Worm (Caenorhabditis elegans) whole organism, early embryonic: ENCODE data around the gene T05A7.7.

ENCODE experiments used
- B0310.2 ChIP-seq: sonication (generic microtip); optimal IDR thresholded peaks from 2 replicates; lab custom pipeline; 2016; ENCODE audit warnings: mild to moderate bottlenecking, missing genetic modification characterization, missing compliant biosample characterization
- F13C5.2 ChIP-seq: sonication (generic microtip); optimal IDR thresholded peaks from 2 replicates; lab custom pipeline; 2017; ENCODE audit warnings: mild to moderate bottlenecking, missing genetic modification characterization, inconsistent platforms, missing compliant biosample characterization
- aly-1 ChIP-seq: sonication (generic microtip); optimal IDR thresholded peaks from 2 replicates; lab custom pipeline; 2016; ENCODE audit warnings: missing genetic modification characterization, missing compliant biosample characterization
- ama-1 ChIP-seq: fragments of 150-350 bp; optimal IDR thresholded peaks from 2 replicates; lab custom pipeline; 2014
- ceh-13 ChIP-seq: fragments of 200-800 bp; sonication (Bioruptor generic); optimal IDR thresholded peaks from 2 replicates; lab custom pipeline; 2018; ENCODE audit warnings: mild to moderate bottlenecking, missing genetic modification characterization, missing compliant biosample characterization
- ceh-36 ChIP-seq: sonication (generic microtip); optimal IDR thresholded peaks from 2 replicates; lab custom pipeline; 2016; ENCODE audit warnings: missing genetic modification characterization, inconsistent platforms, missing compliant biosample characterization
- ets-7 ChIP-seq: sonication (generic microtip); optimal IDR thresholded peaks from 2 replicates; lab custom pipeline; 2016; ENCODE audit warnings: missing genotype, missing genetic modification characterization, missing compliant biosample characterization
- flt-1 ChIP-seq: fragments of 200-800 bp; sonication (Bioruptor generic); IDR thresholded peaks from 2 replicates; pipeline ENCODE4 v1.3.6; 2022; ENCODE audit warnings: missing genetic modification characterization, missing compliant biosample characterization
- hmbx-1 ChIP-seq: sonication (generic microtip); optimal IDR thresholded peaks from 2 replicates; lab custom pipeline; 2016; ENCODE audit warnings: mild to moderate bottlenecking, missing genetic modification characterization, missing compliant biosample characterization
- hmg-4 ChIP-seq: fragments of 200-800 bp; sonication (Bioruptor generic); optimal IDR thresholded peaks from 2 replicates; lab custom pipeline; 2018; ENCODE audit warnings: mild to moderate bottlenecking, missing genetic modification characterization, missing compliant biosample characterization
- hnd-1 ChIP-seq: sonication (generic microtip); optimal IDR thresholded peaks from 2 replicates; lab custom pipeline; 2016; ENCODE audit warnings: missing genetic modification characterization, missing compliant biosample characterization
- pes-1 ChIP-seq: fragments of 200-800 bp; sonication (Bioruptor generic); IDR thresholded peaks from 2 replicates; pipeline ENCODE4 v1.3.6; 2022; ENCODE audit warnings: missing genetic modification reagents, missing genetic modification characterization, missing compliant biosample characterization
- scrt-1 ChIP-seq: fragments of 200-800 bp; sonication (Bioruptor generic); IDR thresholded peaks from 2 replicates; pipeline ENCODE4 v1.3.6; 2022; ENCODE audit warnings: missing genetic modification characterization, missing compliant biosample characterization
- sea-1 ChIP-seq: fragments of 200-800 bp; sonication (Bioruptor generic); conservative IDR thresholded peaks from 2 replicates; pipeline ENCODE4 v1.3.6; 2022; ENCODE audit warnings: missing genetic modification characterization, missing compliant biosample characterization
- tbx-11 ChIP-seq: fragments of 200-800 bp; sonication (Bioruptor generic); IDR thresholded peaks from 2 replicates; pipeline ENCODE4 v1.3.6; 2022; ENCODE audit warnings: missing genetic modification characterization, missing compliant biosample characterization
- tbx-37 ChIP-seq: fragments of 200-800 bp; sonication (Bioruptor generic); conservative IDR thresholded peaks from 2 replicates; pipeline ENCODE4 v1.3.6; 2022; ENCODE audit warnings: missing genetic modification reagents, missing genetic modification characterization, missing compliant biosample characterization
- tra-4 ChIP-seq: sonication (generic microtip); optimal IDR thresholded peaks from 2 replicates; lab custom pipeline; 2017; ENCODE audit warnings: missing genetic modification characterization, missing compliant biosample characterization

Gene T05A7.7

ce11 chrII:4667572-4667971 lies 13.7 kb downstream of the T05A7.7 start, which contains the start of gene fut-5:
Gene fut-5 (minus strand): TSS chrII:4667672.
- TF ChIP-seq aly-1 (tag; lab: Kevin White, UChicago) (no peak), hmbx-1 (tag; lab: Kevin White, UChicago) (no peak), ama-1 (lab: Kevin White, UChicago) (no peak), pes-1 (GFP tag; lab: Robert Waterston, UW) (no peak), tra-4 (tag; lab: Kevin White, UChicago) (no peak), B0310.2 (tag; lab: Kevin White, UChicago) (no peak), ceh-36 (no peak), tbx-11 (GFP tag; lab: Robert Waterston, UW) (no peak), scrt-1 (GFP tag; lab: Robert Waterston, UW) (no peak), sea-1 (GFP tag; lab: Robert Waterston, UW) (no peak), hnd-1 (tag; lab: Kevin White, UChicago) (no peak)

- TF ChIP-seq aly-1 (tag; lab: Kevin White, UChicago) (no peak), B0310.2 (tag; lab: Kevin White, UChicago) (no peak), ceh-36 (no peak), hmbx-1 (tag; lab: Kevin White, UChicago) (no peak), scrt-1 (GFP tag; lab: Robert Waterston, UW) (no peak), ets-7 (no peak)
Observed at ce11 chrII:4665359-4665758, 15.9 kb downstream of the T05A7.7 start, which contains the start of gene T05A7.11. Gene T05A7.11 (minus strand): TSS chrII:4665459.

- TF ChIP-seq tbx-11 (GFP tag; lab: Robert Waterston, UW), result no peak
- TF ChIP-seq flt-1 (GFP tag; lab: Robert Waterston, UW), result no peak
- TF ChIP-seq hmg-4 (GFP tag; lab: Kevin White, UChicago), result no peak
- TF ChIP-seq ets-7, result no peak
- no peak for TF ChIP-seq tra-4 (tag; lab: Kevin White, UChicago)
- no peak for TF ChIP-seq ama-1 (lab: Kevin White, UChicago)
- TF ChIP-seq B0310.2 (tag; lab: Kevin White, UChicago), result no peak
Observed at ce11 chrII:4663186-4663585, 18.1 kb downstream of the T05A7.7 start, which contains the start of gene T05A7.12. Gene T05A7.12 (minus strand): TSS chrII:4663286.

- no peak for TF ChIP-seq aly-1 (tag; lab: Kevin White, UChicago)
- no peak for TF ChIP-seq tra-4 (tag; lab: Kevin White, UChicago)
Observed at ce11 chrII:4661278-4661677, 20.0 kb downstream of the T05A7.7 start, which contains the start of gene T05A7.13. Gene T05A7.13 (minus strand): TSS chrII:4661378.

- TF ChIP-seq F13C5.2, result no peak
Observed at ce11 chrII:4658245-4658644, 23.0 kb downstream of the T05A7.7 start.

ce11 chrII:4657370-4657769 lies 23.9 kb downstream of the T05A7.7 start:
- no peak for TF ChIP-seq ama-1 (lab: Kevin White, UChicago)
- TF ChIP-seq scrt-1 (GFP tag; lab: Robert Waterston, UW), result no peak
- TF ChIP-seq tra-4 (tag; lab: Kevin White, UChicago), result no peak
- no peak for TF ChIP-seq aly-1 (tag; lab: Kevin White, UChicago)
- TF ChIP-seq hnd-1 (tag; lab: Kevin White, UChicago), result no peak
- no peak for TF ChIP-seq ceh-36
- TF ChIP-seq flt-1 (GFP tag; lab: Robert Waterston, UW), result no peak
- no peak for TF ChIP-seq tbx-11 (GFP tag; lab: Robert Waterston, UW)

- TF ChIP-seq hmg-4 (GFP tag; lab: Kevin White, UChicago) (no peak), hnd-1 (tag; lab: Kevin White, UChicago) (no peak), B0310.2 (tag; lab: Kevin White, UChicago) (no peak), sea-1 (GFP tag; lab: Robert Waterston, UW) (no peak), ets-7 (no peak), flt-1 (GFP tag; lab: Robert Waterston, UW) (no peak), scrt-1 (GFP tag; lab: Robert Waterston, UW) (no peak)
Observed at ce11 chrII:4655834-4656233, 25.5 kb downstream of the T05A7.7 start, which contains the start of gene fut-6. Gene fut-6 (minus strand): TSS chrII:4655934.

- TF ChIP-seq pes-1 (GFP tag; lab: Robert Waterston, UW), result no peak
- no peak for TF ChIP-seq flt-1 (GFP tag; lab: Robert Waterston, UW)
- no peak for TF ChIP-seq sea-1 (GFP tag; lab: Robert Waterston, UW)
- no peak for TF ChIP-seq hmg-4 (GFP tag; lab: Kevin White, UChicago)
- no peak for TF ChIP-seq ama-1 (lab: Kevin White, UChicago)
- no peak for TF ChIP-seq hmbx-1 (tag; lab: Kevin White, UChicago)
- no peak for TF ChIP-seq hnd-1 (tag; lab: Kevin White, UChicago)
- no peak for TF ChIP-seq scrt-1 (GFP tag; lab: Robert Waterston, UW)
- no peak for TF ChIP-seq tbx-11 (GFP tag; lab: Robert Waterston, UW)
- no peak for TF ChIP-seq ceh-36
- no peak for TF ChIP-seq B0310.2 (tag; lab: Kevin White, UChicago)
- TF ChIP-seq tbx-37, result no peak
- TF ChIP-seq aly-1 (tag; lab: Kevin White, UChicago), result no peak
- TF ChIP-seq ets-7, result no peak
- no peak for TF ChIP-seq ceh-13 (GFP tag; lab: Kevin White, UChicago)
- no peak for TF ChIP-seq tra-4 (tag; lab: Kevin White, UChicago)
- no peak for TF ChIP-seq F13C5.2
Observed at ce11 chrII:4650072-4650471, 31.2 kb downstream of the T05A7.7 start.
